Fruit fly (Drosophila melanogaster): Measurements from ENCODE around the gene IP3K2.

The IP3K2 gene

dm6 chrX:13332702-13333243 is 29.3 kb downstream of the IP3K2 start:
- TF ChIP-seq Dip3 (GFP tag; optimal IDR thresholded peaks at IDR 0.05): peak; percentile 40
- TF ChIP-seq bbx (GFP tag; IDR thresholded peaks at IDR 0.05; ENCODE audit: partially characterized antibody): no peak
- no peak for TF ChIP-seq zfh1 (GFP tag; IDR thresholded peaks at IDR 0.05)
- no peak for TF ChIP-seq Sry-β (GFP tag; optimal IDR thresholded peaks at IDR 0.05)
- TF ChIP-seq CG12744 (GFP tag; optimal IDR thresholded peaks at IDR 0.05): no peak
- peak; percentile 59 for TF ChIP-seq CG34224 (GFP tag; IDR thresholded peaks at IDR 0.05; ENCODE audit: partially characterized antibody)
- no peak for TF ChIP-seq luna (GFP tag; optimal IDR thresholded peaks at IDR 0.05)
- TF ChIP-seq CG16815 (GFP tag; optimal IDR thresholded peaks at IDR 0.05): peak; percentile 15
- TF ChIP-seq gro (GFP tag; optimal IDR thresholded peaks at IDR 0.05): no peak
- peak; percentile 28 for TF ChIP-seq CG9609 (GFP tag; optimal IDR thresholded peaks at IDR 0.05)
- no peak for TF ChIP-seq gsb-n (tag; optimal IDR thresholded peaks at IDR 0.05)
- no peak for TF ChIP-seq fd96Cb (tag; optimal IDR thresholded peaks at IDR 0.05)
- TF ChIP-seq phol (tag; optimal IDR thresholded peaks at IDR 0.05): peak; percentile 2
- TF ChIP-seq grau (tag; optimal IDR thresholded peaks at IDR 0.05): peak; percentile 46
- TF ChIP-seq Hr51 (GFP tag; optimal IDR thresholded peaks at IDR 0.05): no peak
- TF ChIP-seq Trl (optimal IDR thresholded peaks at IDR 0.05): no peak
- TF ChIP-seq Trl (GFP tag; optimal IDR thresholded peaks at IDR 0.05): peak; percentile 5
- TF ChIP-seq Deaf1 (tag; optimal IDR thresholded peaks at IDR 0.05): no peak
- no peak for TF ChIP-seq ash1 (GFP tag; optimal IDR thresholded peaks at IDR 0.05)
- no peak for TF ChIP-seq BEAF-32 (GFP tag; optimal IDR thresholded peaks at IDR 0.05)
- no peak for TF ChIP-seq pnt (GFP tag; optimal IDR thresholded peaks at IDR 0.05)
- no peak for TF ChIP-seq tap (tag; optimal IDR thresholded peaks at IDR 0.05)
- peak; percentile 27 for TF ChIP-seq Hey (tag; optimal IDR thresholded peaks at IDR 0.05)
- TF ChIP-seq p53 (GFP tag; optimal IDR thresholded peaks at IDR 0.05): no peak
- no peak for TF ChIP-seq Spps (tag; optimal IDR thresholded peaks at IDR 0.05)
- TF ChIP-seq Adf1 (GFP tag; IDR thresholded peaks at IDR 0.05): no peak
- TF ChIP-seq CG10543 (GFP tag; optimal IDR thresholded peaks at IDR 0.05): peak; percentile 70
- TF ChIP-seq crp (GFP tag; optimal IDR thresholded peaks at IDR 0.05): no peak
- TF ChIP-seq CG4707 (GFP tag; optimal IDR thresholded peaks at IDR 0.05): no peak
- TF ChIP-seq CG4854 (GFP tag; optimal IDR thresholded peaks at IDR 0.05): no peak
- TF ChIP-seq pzg (GFP tag; optimal IDR thresholded peaks at IDR 0.05): no peak
- TF ChIP-seq Rfx (GFP tag; IDR thresholded peaks at IDR 0.05): peak; percentile 45; the same call in 1 of the 2 replicates
- no peak for TF ChIP-seq CG4617 (GFP tag; optimal IDR thresholded peaks at IDR 0.05; ENCODE audit: borderline replicate concordance)
- peak; percentile 14 for TF ChIP-seq CG8924 (tag; optimal IDR thresholded peaks at IDR 0.05)
- peak; percentile 60 for TF ChIP-seq CG7786 (GFP tag; optimal IDR thresholded peaks at IDR 0.05)
- TF ChIP-seq CG7963 (GFP tag; IDR thresholded peaks at IDR 0.05; ENCODE audit: partially characterized antibody): no peak
- TF ChIP-seq Neu2 (GFP tag; optimal IDR thresholded peaks at IDR 0.05; ENCODE audit: borderline replicate concordance): no peak
- TF ChIP-seq repo (GFP tag; optimal IDR thresholded peaks at IDR 0.05): no peak
- peak; percentile 27 for TF ChIP-seq tx (GFP tag; optimal IDR thresholded peaks at IDR 0.05)
- no peak for TF ChIP-seq ken (GFP tag; IDR thresholded peaks at IDR 0.05)
- TF ChIP-seq CG13424 (tag; optimal IDR thresholded peaks at IDR 0.05): no peak
- TF ChIP-seq CG9215 (GFP tag; IDR thresholded peaks at IDR 0.05): peak; percentile 44; the same call in 1 of the 2 replicates
- peak; percentile 77 for TF ChIP-seq zfh2 (GFP tag; optimal IDR thresholded peaks at IDR 0.05)
- peak; percentile 5 for TF ChIP-seq CG12155 (GFP tag; optimal IDR thresholded peaks at IDR 0.05)
- no peak for TF ChIP-seq nom (GFP tag; optimal IDR thresholded peaks at IDR 0.05)
- no peak for TF ChIP-seq CG12299 (tag; optimal IDR thresholded peaks at IDR 0.05)
- no peak for TF ChIP-seq gsb (GFP tag; IDR thresholded peaks at IDR 0.05)
- no peak for TF ChIP-seq C15 (GFP tag; IDR thresholded peaks at IDR 0.05)
- peak; percentile 7 for TF ChIP-seq CHES-1-like (GFP tag; optimal IDR thresholded peaks at IDR 0.05)
- TF ChIP-seq ssp (GFP tag; IDR thresholded peaks at IDR 0.05): no peak
- no peak for TF ChIP-seq kah (GFP tag; optimal IDR thresholded peaks at IDR 0.05)

All from whole organism, embryonic.